Worm (Caenorhabditis elegans) whole organism, midembryonic: ENCODE results near the gene sri-21.

ENCODE experiments used
- T22C8.4 ChIP-seq: fragments of 200-800 bp; sonication (Bioruptor generic); IDR thresholded peaks from 2 replicates; pipeline ENCODE4 v1.3.6; 2022; ENCODE audit warnings: missing genetic modification characterization, missing compliant biosample characterization
- cog-1 ChIP-seq: sonication (generic microtip); optimal IDR thresholded peaks from 2 replicates; lab custom pipeline; 2016; ENCODE audit warnings: missing genetic modification characterization, missing compliant biosample characterization
- flt-1 ChIP-seq: fragments of 200-800 bp; sonication (Bioruptor generic); IDR thresholded peaks from 2 replicates; pipeline ENCODE4 v1.3.6; 2022; ENCODE audit warnings: missing genetic modification characterization, missing compliant biosample characterization
- klf-2 ChIP-seq: fragments of 200-800 bp; sonication (Bioruptor generic); conservative IDR thresholded peaks from 2 replicates; pipeline ENCODE4 v1.3.6; 2022; ENCODE audit warnings: missing genetic modification reagents, missing genetic modification characterization, missing compliant biosample characterization
- med-1 ChIP-seq: sonication (generic microtip); optimal IDR thresholded peaks from 2 replicates; lab custom pipeline; 2017; ENCODE audit warnings: missing genetic modification characterization, mild to moderate bottlenecking, missing compliant biosample characterization, antibody characterized with exemption, missing genetic modification reagents; ENCODE audit not compliant: insufficient read depth
- ref-1 ChIP-seq: fragments of 200-800 bp; sonication (Bioruptor generic); conservative IDR thresholded peaks from 2 replicates; pipeline ENCODE4 v1.3.6; 2022; ENCODE audit warnings: missing genetic modification reagents, missing genetic modification characterization, missing compliant biosample characterization
- tab-1 ChIP-seq: fragments of 200-800 bp; sonication (Bioruptor generic); IDR thresholded peaks from 2 replicates; pipeline ENCODE4 v1.3.6; 2022; ENCODE audit warnings: missing genetic modification characterization, missing compliant biosample characterization
- ztf-23 ChIP-seq: fragments of 200-800 bp; sonication (Bioruptor generic); IDR thresholded peaks from 2 replicates; pipeline ENCODE4 v1.3.6; 2022; ENCODE audit warnings: missing genetic modification reagents, missing genetic modification characterization, missing compliant biosample characterization
- ztf-29 ChIP-seq: fragments of 200-800 bp; sonication (Bioruptor generic); IDR thresholded peaks from 2 replicates; pipeline ENCODE4 v1.3.6; 2022; ENCODE audit warnings: missing genetic modification reagents, missing genetic modification characterization, missing compliant biosample characterization

DNA sequence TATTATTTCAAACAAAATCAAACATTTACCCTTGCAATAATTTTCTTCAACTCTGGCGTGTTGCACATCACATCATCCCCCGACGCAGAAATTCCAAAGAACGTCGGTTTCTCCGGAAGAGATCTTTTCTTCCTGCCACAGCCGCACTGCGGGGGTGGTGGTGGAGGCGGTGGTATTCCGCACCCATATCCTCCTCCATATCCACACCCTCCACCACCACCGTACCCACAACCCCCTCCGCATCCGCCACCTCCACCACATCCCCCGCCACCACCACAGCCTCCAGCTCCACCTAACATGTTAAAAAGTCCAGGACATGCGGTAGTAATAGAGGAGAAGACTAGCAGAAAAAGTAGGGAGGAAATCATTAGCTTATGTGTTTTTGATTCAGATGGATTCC is 5.2 kb downstream of the sri-21 start, which contains the start of gene grl-29:
- TF ChIP-seq tab-1 (GFP tag; lab: Robert Waterston, UW): no peak
- TF ChIP-seq klf-2: no peak
- TF ChIP-seq flt-1 (GFP tag; lab: Robert Waterston, UW): no peak
- no peak for TF ChIP-seq med-1 (GFP tag; lab: Kevin White, UChicago)
- TF ChIP-seq T22C8.4: no peak
- TF ChIP-seq ztf-29 (GFP tag; lab: Robert Waterston, UW): no peak
- 0 out of 2 replicates have a peak, but pooled peaks have one; percentile 19 for TF ChIP-seq ztf-23
- no peak for TF ChIP-seq ref-1
- TF ChIP-seq cog-1 (tag; lab: Kevin White, UChicago): no peak
